Worm (Caenorhabditis elegans) whole organism, L1 larva: ENCODE results near the gene pdzd-8.
A peak's percentile ranks its signal among the peaks of the same experiment; 100 is the strongest.

ENCODE experiments used
- blmp-1 ChIP-seq: fragments of 150-350 bp; optimal IDR thresholded peaks from 2 replicates; lab custom pipeline; 2014; ENCODE audit warnings: missing biosample characterization, missing genetic modification characterization
- ceh-90 ChIP-seq: sonication (generic microtip); optimal IDR thresholded peaks from 2 replicates; lab custom pipeline; 2016; ENCODE audit warnings: missing genetic modification characterization, missing compliant biosample characterization
- ets-5 ChIP-seq: fragments of 200-800 bp; sonication (Bioruptor generic); IDR thresholded peaks from 2 replicates; pipeline ENCODE4 v1.3.6; 2022; ENCODE audit warnings: missing genetic modification characterization, missing compliant biosample characterization
- isw-1 ChIP-seq: fragments of 200-800 bp; sonication (Bioruptor generic); IDR thresholded peaks from 2 replicates; pipeline ENCODE4 v1.3.6; 2022; ENCODE audit warnings: missing genetic modification characterization, missing compliant biosample characterization
- mab-9 ChIP-seq: fragments of 200-800 bp; sonication (Bioruptor generic); IDR thresholded peaks from 2 replicates; pipeline ENCODE4 v1.3.6; 2022; ENCODE audit warnings: missing genetic modification reagents, missing genetic modification characterization, missing compliant biosample characterization
- nhr-77 ChIP-seq: fragments of 150-350 bp; optimal IDR thresholded peaks from 2 replicates; lab custom pipeline; 2014; ENCODE audit warnings: missing biosample characterization, missing genetic modification characterization
- skn-1 ChIP-seq: fragments of 150-350 bp; optimal IDR thresholded peaks from 2 replicates; lab custom pipeline; 2014; ENCODE audit warnings: missing biosample characterization, missing genetic modification characterization
- snpc-4 ChIP-seq: fragments of 150-350 bp; optimal IDR thresholded peaks from 2 replicates; lab custom pipeline; 2014; ENCODE audit warnings: missing biosample characterization, missing genetic modification characterization
- swsn-7 ChIP-seq: sonication (generic microtip); optimal IDR thresholded peaks from 2 replicates; lab custom pipeline; 2016; ENCODE audit warnings: missing genetic modification characterization, missing compliant biosample characterization
- unc-130 ChIP-seq: fragments of 150-350 bp; optimal IDR thresholded peaks from 2 replicates; lab custom pipeline; 2017; ENCODE audit warnings: missing biosample characterization, missing genetic modification characterization, inconsistent platforms
- ztf-4 ChIP-seq: fragments of 150-350 bp; optimal IDR thresholded peaks from 2 replicates; lab custom pipeline; 2014; ENCODE audit warnings: missing biosample characterization, missing genetic modification characterization

- no peak; the same call in 1 of the 2 replicates for TF ChIP-seq isw-1 (GFP tag; lab: Robert Waterston, UW)
- TF ChIP-seq ceh-90 (tag; lab: Kevin White, UChicago): no peak
- peak; percentile 71 for TF ChIP-seq skn-1 (tag; lab: Kevin White, UChicago)
- peak; percentile 64 for TF ChIP-seq ztf-4 (tag; lab: Kevin White, UChicago)
- peak; percentile 55 for TF ChIP-seq nhr-77 (tag; lab: Kevin White, UChicago)
- no peak for TF ChIP-seq blmp-1 (tag; lab: Kevin White, UChicago)
- no peak for TF ChIP-seq mab-9 (GFP tag; lab: Robert Waterston, UW)
- TF ChIP-seq swsn-7 (tag; lab: Kevin White, UChicago): peak; percentile 77
- TF ChIP-seq unc-130: peak; percentile 75
- TF ChIP-seq ets-5: no peak
- peak; percentile 41 for TF ChIP-seq snpc-4 (tag; lab: Kevin White, UChicago)
These were observed 48.2 kb upstream of the pdzd-8 start for ce11 chrIV:8927093-8927492.
